Fruit fly (Drosophila melanogaster) whole organism, embryonic: ENCODE results near the gene Cyp9f2.

Experiments used
- Blimp-1 ChIP-seq: fragments of 200-800 bp; sonication (Bioruptor generic); optimal IDR thresholded peaks from 3 replicates; lab custom pipeline; 2018; ENCODE audit warnings: missing biosample characterization, missing genetic modification characterization, mild to moderate bottlenecking, moderate library complexity, missing genetic modification reagents
- CG10543 ChIP-seq: fragments of 200-800 bp; sonication (Bioruptor generic); optimal IDR thresholded peaks from 3 replicates; lab custom pipeline; 2017; ENCODE audit warnings: missing biosample characterization, mild to moderate bottlenecking, missing genetic modification characterization, moderate library complexity
- CG12769 ChIP-seq: fragments of 200-800 bp; sonication (Bioruptor generic); optimal IDR thresholded peaks from 2 replicates; lab custom pipeline; 2019; ENCODE audit warnings: missing biosample characterization, mild to moderate bottlenecking, missing genetic modification characterization, moderate library complexity
- CG13775 ChIP-seq: fragments of 200-800 bp; sonication (Bioruptor generic); optimal IDR thresholded peaks from 3 replicates; lab custom pipeline; 2017; ENCODE audit warnings: missing biosample characterization, mild to moderate bottlenecking, missing genetic modification characterization
- CG14710 ChIP-seq: fragments of 200-800 bp; sonication (Bioruptor generic); optimal IDR thresholded peaks from 3 replicates; lab custom pipeline; 2019; ENCODE audit warnings: missing biosample characterization, mild to moderate bottlenecking, missing genetic modification characterization, moderate library complexity
- CG1603 ChIP-seq: fragments of 200-800 bp; sonication (Bioruptor generic); optimal IDR thresholded peaks from 2 replicates; lab custom pipeline; 2019; ENCODE audit warnings: missing biosample characterization, mild to moderate bottlenecking, missing genetic modification characterization, moderate library complexity
- CG16813 ChIP-seq: fragments of 200-800 bp; sonication (Bioruptor generic); IDR thresholded peaks from 3 replicates; pipeline ENCODE4 v1.3.6; 2022; ENCODE audit warnings: missing biosample characterization, missing genetic modification characterization; ENCODE audit not compliant: partially characterized antibody
- CG17829 ChIP-seq: fragments of 200-800 bp; optimal IDR thresholded peaks from 2 replicates; lab custom pipeline; 2019; ENCODE audit warnings: missing biosample characterization, mild to moderate bottlenecking, missing genetic modification characterization, moderate library complexity
- CG18599 ChIP-seq: fragments of 200-800 bp; sonication (Bioruptor generic); optimal IDR thresholded peaks from 3 replicates; lab custom pipeline; 2017; ENCODE audit warnings: missing biosample characterization, missing genetic modification characterization, mild to moderate bottlenecking, moderate library complexity, missing genetic modification reagents
- CG2875 ChIP-seq: fragments of 200-800 bp; sonication (Bioruptor generic); optimal IDR thresholded peaks from 2 replicates; lab custom pipeline; 2017; ENCODE audit warnings: missing biosample characterization, mild to moderate bottlenecking, missing genetic modification characterization, missing genetic modification reagents
- CG32532 ChIP-seq: fragments of 200-800 bp; sonication (Bioruptor generic); IDR thresholded peaks from 2 replicates; pipeline ENCODE4 v1.3.6; 2022; ENCODE audit warnings: missing biosample characterization, missing genetic modification characterization
- CG32767 ChIP-seq: fragments of 200-800 bp; sonication (Bioruptor generic); IDR thresholded peaks from 2 replicates; pipeline ENCODE4 v1.3.6; 2022; ENCODE audit warnings: missing biosample characterization, missing genetic modification characterization
- CG7745 ChIP-seq: fragments of 200-800 bp; sonication (Bioruptor generic); optimal IDR thresholded peaks from 2 replicates; lab custom pipeline; 2018; ENCODE audit warnings: missing biosample characterization, mild to moderate bottlenecking, missing genetic modification characterization, moderate library complexity
- CG8290 ChIP-seq, 3 experiments: fragments of 200-800 bp; sonication (Bioruptor generic); optimal IDR thresholded peaks; 2 replicates each; lab custom pipeline; 2016 to 2019; ENCODE audit warnings: missing biosample characterization in 3 of 3, missing genetic modification characterization in 3 of 3, mild to moderate bottlenecking in 2 of 3, moderate library complexity in 1 of 3
- CG8924 ChIP-seq: fragments of 200-800 bp; optimal IDR thresholded peaks from 3 replicates; lab custom pipeline; 2019; ENCODE audit warnings: missing biosample characterization, mild to moderate bottlenecking, missing genetic modification characterization, moderate library complexity
- CG9817 ChIP-seq: fragments of 200-800 bp; sonication (Bioruptor generic); optimal IDR thresholded peaks from 2 replicates; lab custom pipeline; 2018; ENCODE audit warnings: missing biosample characterization, mild to moderate bottlenecking, missing genetic modification characterization, moderate library complexity
- CG9932 ChIP-seq: fragments of 200-800 bp; sonication (Bioruptor generic); IDR thresholded peaks from 2 replicates; pipeline ENCODE4 v1.3.6; 2022; ENCODE audit warnings: missing biosample characterization, missing genetic modification characterization
- Deaf1 ChIP-seq: fragments of 200-800 bp; optimal IDR thresholded peaks from 3 replicates; lab custom pipeline; 2019; ENCODE audit warnings: missing biosample characterization, mild to moderate bottlenecking, missing genetic modification characterization, moderate library complexity
- E2f2 ChIP-seq: fragments of 200-800 bp; sonication (Bioruptor generic); IDR thresholded peaks from 2 replicates; pipeline ENCODE4 v1.3.6; 2022; ENCODE audit warnings: missing biosample characterization, missing genetic modification characterization
- Med ChIP-seq: fragments of 200-800 bp; sonication (Bioruptor generic); peaks from one replicate; lab custom pipeline; 2016; ENCODE audit warnings: missing biosample characterization, missing genetic modification characterization, mild to moderate bottlenecking, inconsistent platforms, moderate library complexity
- NfI ChIP-seq: fragments of 200-800 bp; sonication (Bioruptor generic); optimal IDR thresholded peaks from 3 replicates; lab custom pipeline; 2018; ENCODE audit warnings: missing biosample characterization, mild to moderate bottlenecking, missing genetic modification characterization, moderate library complexity
- Oli ChIP-seq: fragments of 200-800 bp; sonication (Bioruptor generic); optimal IDR thresholded peaks from 2 replicates; lab custom pipeline; 2018; ENCODE audit warnings: missing biosample characterization, mild to moderate bottlenecking, missing genetic modification characterization, moderate library complexity
- Pdp1 ChIP-seq, 2 experiments: fragments of 200-800 bp; sonication (Bioruptor generic); optimal IDR thresholded peaks; 3 replicates each; lab custom pipeline; 2016; ENCODE audit warnings: missing biosample characterization in 2 of 2, missing genetic modification characterization in 2 of 2, mild to moderate bottlenecking in 1 of 2, moderate library complexity in 1 of 2
- Poxn ChIP-seq: fragments of 200-800 bp; sonication (Bioruptor generic); IDR thresholded peaks from 2 replicates; pipeline ENCODE4 v1.3.6; 2022; ENCODE audit warnings: missing biosample characterization, missing genetic modification characterization
- Stat92E ChIP-seq, 3 experiments: fragments of >200 bp in 2 of 3; fragments of 200-800 bp in 1 of 3; sonication (Bioruptor generic) in 1 of 3; optimal IDR thresholded peaks; 2 replicates each; lab custom pipeline; 2017 to 2019; ENCODE audit warnings: missing biosample characterization in 3 of 3, missing genetic modification characterization in 3 of 3, mild to moderate bottlenecking in 1 of 3, moderate library complexity in 1 of 3
- Xrp1 ChIP-seq: fragments of 200-800 bp; sonication (Bioruptor generic); IDR thresholded peaks from 2 replicates; pipeline ENCODE4 v1.3.6; 2022; ENCODE audit warnings: missing biosample characterization, missing genetic modification characterization
- chinmo ChIP-seq: fragments of 200-800 bp; sonication (Bioruptor generic); IDR thresholded peaks from 4 replicates; pipeline ENCODE4 v1.3.6; 2022; ENCODE audit warnings: missing biosample characterization, missing genetic modification characterization; ENCODE audit not compliant: partially characterized antibody
- crol ChIP-seq: fragments of 200-800 bp; sonication (Bioruptor generic); IDR thresholded peaks from 2 replicates; pipeline ENCODE4 v1.3.6; 2022; ENCODE audit warnings: missing biosample characterization, missing genetic modification characterization
- da ChIP-seq: fragments of 200-800 bp; sonication (Bioruptor generic); optimal IDR thresholded peaks from 2 replicates; lab custom pipeline; 2016; ENCODE audit warnings: missing biosample characterization, missing genetic modification characterization
- exex ChIP-seq: fragments of 200-800 bp; sonication (Bioruptor generic); optimal IDR thresholded peaks from 4 replicates; lab custom pipeline; 2018; ENCODE audit warnings: missing biosample characterization, mild to moderate bottlenecking, missing genetic modification characterization, moderate library complexity
- ftz-f1 ChIP-seq: fragments of 200-800 bp; sonication (Bioruptor generic); optimal IDR thresholded peaks from 2 replicates; lab custom pipeline; 2016; ENCODE audit warnings: missing biosample characterization, missing genetic modification characterization
- gem ChIP-seq: fragments of 200-800 bp; sonication (Bioruptor generic); optimal IDR thresholded peaks from 2 replicates; lab custom pipeline; 2019; ENCODE audit warnings: missing biosample characterization, mild to moderate bottlenecking, missing genetic modification characterization, moderate library complexity
- gfzf ChIP-seq: fragments of 200-800 bp; sonication (Bioruptor generic); optimal IDR thresholded peaks from 2 replicates; lab custom pipeline; 2016; ENCODE audit warnings: missing biosample characterization, mild to moderate bottlenecking, missing genetic modification characterization, moderate library complexity
- grn ChIP-seq: fragments of 200-800 bp; sonication (Bioruptor generic); optimal IDR thresholded peaks from 3 replicates; lab custom pipeline; 2017; ENCODE audit warnings: missing biosample characterization, missing genetic modification characterization
- onecut ChIP-seq: fragments of 200-800 bp; sonication (Bioruptor generic); IDR thresholded peaks from 2 replicates; pipeline ENCODE4 v1.3.6; 2022; ENCODE audit warnings: missing biosample characterization, missing genetic modification characterization
- pan ChIP-seq, 4 experiments: fragments of >200 bp in 3 of 4; fragments of 200-800 bp in 1 of 4; sonication (Bioruptor generic) in 1 of 4; optimal IDR thresholded peaks in 3 of 4; IDR thresholded peaks in 1 of 4; 2 replicates each; pipeline versions ENCODE4 v1.3.6 to Lab custom; 2017 to 2022; ENCODE audit warnings: missing biosample characterization in 2 of 4, missing genetic modification characterization in 2 of 4, mixed read lengths in 1 of 4
- rib ChIP-seq: fragments of 200-800 bp; sonication (Bioruptor generic); IDR thresholded peaks from 2 replicates; pipeline ENCODE4 v1.3.6; 2022; ENCODE audit warnings: missing biosample characterization, missing genetic modification characterization
- sisA ChIP-seq: fragments of 200-800 bp; sonication (Bioruptor generic); IDR thresholded peaks from 2 replicates; pipeline ENCODE4 v1.3.6; 2022; ENCODE audit warnings: missing biosample characterization, missing genetic modification characterization
- trem ChIP-seq: fragments of 200-800 bp; optimal IDR thresholded peaks from 3 replicates; lab custom pipeline; 2019; ENCODE audit warnings: missing biosample characterization, mild to moderate bottlenecking, missing genetic modification characterization, moderate library complexity
- zen ChIP-seq: fragments of 200-800 bp; sonication (Bioruptor generic); optimal IDR thresholded peaks from 3 replicates; lab custom pipeline; 2018; ENCODE audit warnings: missing biosample characterization, mild to moderate bottlenecking, missing genetic modification characterization, moderate library complexity

The Cyp9f2 gene

DNA sequence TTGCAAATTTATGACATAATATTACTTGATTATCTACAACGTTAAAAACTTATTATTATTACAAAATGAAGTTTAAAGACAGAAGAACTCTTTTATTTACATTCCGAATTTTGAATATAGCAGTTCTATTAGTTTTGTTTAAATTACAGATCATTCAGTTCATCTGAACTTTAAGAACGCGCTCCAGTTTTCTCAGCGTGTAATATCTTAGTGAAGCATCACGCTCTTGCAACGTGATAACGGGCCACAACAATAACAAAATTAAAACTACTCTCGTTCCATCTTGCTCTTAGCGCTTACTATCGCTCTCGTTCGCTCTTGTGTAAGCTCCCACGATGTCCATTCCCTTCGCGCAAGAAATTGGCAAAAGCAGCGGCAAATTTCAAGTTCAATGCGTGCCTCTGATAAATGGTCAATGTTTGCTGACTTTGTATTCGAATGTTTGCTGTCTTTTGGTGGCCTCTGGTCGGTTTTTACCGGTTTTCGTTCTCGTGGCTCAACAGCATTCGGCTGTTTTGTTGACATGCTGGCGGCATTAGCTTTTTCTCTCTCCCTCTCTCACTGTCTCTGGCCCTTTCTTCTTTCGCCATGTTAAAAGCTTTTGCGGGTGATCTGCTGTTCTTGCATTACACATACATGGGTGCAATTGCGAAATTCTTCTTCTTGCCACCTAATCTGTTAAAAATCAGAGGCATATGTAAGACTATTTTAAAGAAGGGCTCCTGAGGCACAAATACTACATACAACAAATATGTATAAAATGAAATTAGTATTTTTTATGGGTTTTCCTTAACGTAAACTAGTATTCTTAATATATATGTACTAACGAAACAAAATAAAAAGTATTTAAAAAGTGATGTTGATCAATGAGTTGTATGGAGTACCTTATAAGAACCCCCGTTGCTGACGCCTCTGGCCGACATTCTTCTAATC, 37.0 kb upstream of the Cyp9f2 start (continued):
- TF ChIP-seq CG13775 (GFP tag; lab: Kevin White, UChicago), result peak; percentile 24
- TF ChIP-seq Xrp1, result peak; percentile 30; the same call in 1 of the 2 replicates
- peak; percentile 23 for TF ChIP-seq NfI (GFP tag; lab: Kevin White, UChicago)
- TF ChIP-seq CG2875 (GFP tag; lab: Kevin White, UChicago), result no peak
- TF ChIP-seq CG8924 (tag; lab: Kevin White, UChicago), result peak; percentile 27
- no peak for TF ChIP-seq CG8290 (GFP tag; optimal IDR thresholded peaks at IDR 0.05; lab: Kevin White, UChicago)
- peak in 1 of 2 experiments; percentile 22 for TF ChIP-seq CG8290 (tag; optimal IDR thresholded peaks at IDR 0.05; lab: Kevin White, UChicago)
- TF ChIP-seq Oli, result peak; percentile 29
- TF ChIP-seq CG9817 (tag; lab: Kevin White, UChicago), result peak; percentile 49
- TF ChIP-seq trem (tag; lab: Kevin White, UChicago), result no peak
- no peak for TF ChIP-seq CG7745 (tag; lab: Kevin White, UChicago)
- no peak for TF ChIP-seq sisA (GFP tag; lab: Robert Waterston, UW)
- TF ChIP-seq Pdp1 (GFP tag; optimal IDR thresholded peaks at IDR 0.05; lab: Kevin White, UChicago), result peak in 1 of 2 experiments; percentile 27
- TF ChIP-seq rib (GFP tag; lab: Robert Waterston, UW), result 0 out of 2 replicates have a peak, but pooled peaks have one; percentile 42
- peak; percentile 64 for TF ChIP-seq ftz-f1 (GFP tag; lab: Kevin White, UChicago)

DNA sequence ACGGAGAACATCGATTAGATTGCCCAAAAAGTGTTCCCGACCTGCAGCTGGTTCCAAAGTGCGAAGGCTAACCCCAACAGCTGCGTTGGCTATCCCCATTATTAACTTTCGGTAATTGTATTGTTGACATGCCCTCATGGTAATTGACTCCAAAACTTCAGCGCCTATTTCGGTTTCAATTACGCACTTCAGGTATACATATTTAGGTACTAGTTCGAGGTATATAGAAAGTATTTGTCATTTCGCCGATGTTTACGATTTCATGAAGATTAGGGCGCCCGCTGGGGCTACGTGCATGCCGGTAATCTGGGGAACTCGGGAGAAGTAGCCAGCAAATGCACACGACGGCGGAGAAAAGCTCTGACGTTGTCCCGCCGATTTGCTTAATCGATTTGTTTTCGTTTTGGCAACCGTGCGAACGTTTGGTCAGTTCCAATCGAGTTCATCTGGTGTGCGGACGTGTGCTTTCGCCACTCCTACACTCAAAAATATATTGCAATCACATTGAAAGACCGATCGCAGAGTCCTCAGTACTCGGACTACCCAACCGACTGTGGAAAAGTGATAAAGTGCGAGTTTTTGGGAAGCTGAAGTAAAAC, 35.3 kb upstream of the Cyp9f2 start:
- no peak for TF ChIP-seq grn
- peak; percentile 37 for TF ChIP-seq CG10543 (GFP tag; lab: Kevin White, UChicago)
- TF ChIP-seq CG32532, result peak; percentile 20; the same call in 1 of the 2 replicates
- TF ChIP-seq CG9932 (GFP tag; lab: Robert Waterston, UW), result peak; percentile 24; the same call in 1 of the 2 replicates
- peak; percentile 2 for TF ChIP-seq CG18599
- peak; percentile 25; the same call in 1 of the 2 replicates for TF ChIP-seq onecut (GFP tag; lab: Robert Waterston, UW)
- peak; percentile 36 for TF ChIP-seq Med (GFP tag; lab: Kevin White, UChicago)
- TF ChIP-seq chinmo (GFP tag; lab: Robert Waterston, UW), result 0 out of 4 replicates have a peak, but pooled peaks have one; percentile 76
- TF ChIP-seq CG12769 (tag; lab: Kevin White, UChicago), result peak; percentile 74
- TF ChIP-seq CG17829, result no peak
- peak; percentile 46 for TF ChIP-seq Deaf1 (tag; lab: Kevin White, UChicago)
- TF ChIP-seq CG8290 (GFP tag; optimal IDR thresholded peaks at IDR 0.05; lab: Kevin White, UChicago), result no peak
- TF ChIP-seq CG8290 (tag; optimal IDR thresholded peaks at IDR 0.05; lab: Kevin White, UChicago), result peak in 1 of 2 experiments; percentile 41
- no peak for TF ChIP-seq Blimp-1 (GFP tag; lab: Kevin White, UChicago)
- TF ChIP-seq pan (optimal IDR thresholded peaks at IDR 0.05; lab: Kevin White, UChicago), result no peak
- TF ChIP-seq pan (GFP tag; optimal IDR thresholded peaks at IDR 0.05 in 1 of 2, IDR thresholded peaks at IDR 0.05 in 1 of 2), result peak in 1 of 2 experiments; percentile 15
- peak; percentile 58 for TF ChIP-seq exex

DNA sequence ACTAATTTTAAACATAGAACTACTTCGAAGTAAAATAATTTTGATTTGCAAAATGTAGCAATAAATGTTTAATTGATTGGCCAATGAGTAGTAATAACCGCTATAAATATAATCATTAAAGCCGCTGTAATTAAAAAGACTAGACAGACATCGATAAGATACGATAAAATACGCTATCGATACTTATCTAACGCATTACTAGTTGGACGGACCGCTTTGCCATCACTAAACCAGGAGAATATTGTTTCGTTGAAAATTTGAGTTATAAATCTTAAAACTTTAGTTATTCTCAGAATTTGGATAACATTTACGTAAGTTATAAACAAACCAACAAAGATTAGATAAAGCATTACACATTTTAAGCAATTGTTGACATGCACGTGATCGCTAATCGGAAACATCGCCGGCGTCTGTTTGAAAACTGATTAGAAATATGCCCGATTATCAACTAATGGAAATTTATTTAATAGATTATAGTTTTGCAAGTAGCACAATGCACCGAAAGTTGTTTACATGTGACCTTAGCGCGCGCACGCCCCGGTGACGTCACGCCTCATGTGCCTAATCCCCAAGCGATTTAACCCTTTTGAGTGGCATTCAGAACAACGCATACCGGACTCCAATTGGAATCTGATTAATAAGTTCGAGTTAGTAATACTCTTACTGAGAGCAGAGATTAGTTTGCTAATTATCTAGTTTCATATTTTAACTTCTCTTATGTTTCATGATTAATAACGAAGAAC, 33.7 kb upstream of the Cyp9f2 start, which contains the start of gene Desat1:
Gene Desat1 (plus strand): TSS at position 200 of the 743 bp plus-strand sequence.
- peak; percentile 11 for TF ChIP-seq gem
- peak; percentile 27 for TF ChIP-seq CG1603 (tag; lab: Kevin White, UChicago)
- peak in 1 of 3 experiments; percentile 41 for TF ChIP-seq Stat92E (GFP tag; optimal IDR thresholded peaks at IDR 0.05; lab: Kevin White, UChicago)
- peak; percentile 90 for TF ChIP-seq CG16813 (GFP tag; lab: Robert Waterston, UW)
- TF ChIP-seq zen (tag; lab: Kevin White, UChicago), result peak; percentile 79
- no peak for TF ChIP-seq Poxn (GFP tag; lab: Robert Waterston, UW)
- peak; percentile 82 for TF ChIP-seq exex
- peak; percentile 49; the same call in 1 of the 2 replicates for TF ChIP-seq E2f2 (GFP tag; lab: Robert Waterston, UW)
- TF ChIP-seq crol, result no peak
- peak; percentile 59 for TF ChIP-seq CG14710 (tag; lab: Kevin White, UChicago)
- TF ChIP-seq da (GFP tag; lab: Kevin White, UChicago), result no peak
- TF ChIP-seq gfzf (GFP tag; lab: Kevin White, UChicago), result peak; percentile 34
- TF ChIP-seq trem (tag; lab: Kevin White, UChicago), result peak; percentile 79
- no peak for TF ChIP-seq CG32767
